Fruit fly (Drosophila melanogaster) whole organism: ENCODE data around the gene CG8925.

Experiments
- Dll ChIP-seq: fragments of >200 bp; optimal IDR thresholded peaks from 2 replicates; lab custom pipeline; 2017
- EcR ChIP-seq, 2 experiments: fragments of >200 bp; optimal IDR thresholded peaks; 2 replicates each; lab custom pipeline; 2017; ENCODE audit warnings: missing biosample characterization in 2 of 2, missing genetic modification characterization in 2 of 2, missing genetic modification reagents in 2 of 2
- pan ChIP-seq: fragments of >200 bp; optimal IDR thresholded peaks from 2 replicates; lab custom pipeline; 2017
- psq ChIP-seq: fragments of >200 bp; optimal IDR thresholded peaks from 2 replicates; lab custom pipeline; 2017
- usp ChIP-seq: fragments of >200 bp; optimal IDR thresholded peaks from 2 replicates; lab custom pipeline; 2017; ENCODE audit warnings: missing biosample characterization, missing genetic modification characterization, mixed read lengths

dm6 chr3R:16217368-16217767 is 45.6 kb downstream of the CG8925 start:
- no peak for TF ChIP-seq EcR (GFP tag; optimal IDR thresholded peaks at IDR 0.05; lab: Kevin White, UChicago)
- TF ChIP-seq pan = no peak
- no peak for TF ChIP-seq usp (GFP tag; lab: Kevin White, UChicago)
- TF ChIP-seq psq (lab: Kevin White, UChicago) = no peak
- no peak for TF ChIP-seq Dll (lab: Kevin White, UChicago)
